Fruit fly (Drosophila melanogaster) whole organism, embryonic: ENCODE data around the gene nonC.

Experiments used
- CG10979 ChIP-seq: fragments of 200-800 bp; sonication (Bioruptor generic); optimal IDR thresholded peaks from 2 replicates; lab custom pipeline; 2018; ENCODE audit warnings: missing biosample characterization, mild to moderate bottlenecking, missing genetic modification characterization, moderate library complexity
- CG12391 ChIP-seq: fragments of 200-800 bp; sonication (Bioruptor generic); optimal IDR thresholded peaks from 3 replicates; lab custom pipeline; 2018; ENCODE audit warnings: missing biosample characterization, mild to moderate bottlenecking, missing genetic modification characterization, moderate library complexity
- CG13424 ChIP-seq: fragments of 200-800 bp; sonication (Bioruptor generic); optimal IDR thresholded peaks from 2 replicates; lab custom pipeline; 2019; ENCODE audit warnings: missing biosample characterization, mild to moderate bottlenecking, missing genetic modification characterization, moderate library complexity
- CG17359 ChIP-seq: fragments of 200-800 bp; sonication (Bioruptor generic); optimal IDR thresholded peaks from 3 replicates; lab custom pipeline; 2018; ENCODE audit warnings: missing biosample characterization, mild to moderate bottlenecking, missing genetic modification characterization, moderate library complexity
- CG17385 ChIP-seq: fragments of 200-800 bp; sonication (Bioruptor generic); optimal IDR thresholded peaks from 3 replicates; lab custom pipeline; 2018; ENCODE audit warnings: missing biosample characterization, mild to moderate bottlenecking, missing genetic modification characterization
- CG2202 ChIP-seq: fragments of 200-800 bp; sonication (Bioruptor generic); optimal IDR thresholded peaks from 2 replicates; lab custom pipeline; 2018; ENCODE audit warnings: missing biosample characterization, mild to moderate bottlenecking, missing genetic modification characterization
- CG2678 ChIP-seq: fragments of 200-800 bp; sonication (Bioruptor generic); optimal IDR thresholded peaks from 3 replicates; lab custom pipeline; 2019; ENCODE audit warnings: missing biosample characterization, mild to moderate bottlenecking, missing genetic modification characterization, moderate library complexity
- CG30431 ChIP-seq: fragments of 200-800 bp; sonication (Bioruptor generic); optimal IDR thresholded peaks from 2 replicates; lab custom pipeline; 2017; ENCODE audit warnings: missing biosample characterization, missing genetic modification characterization
- CG31441 ChIP-seq: fragments of 200-800 bp; sonication (Bioruptor generic); IDR thresholded peaks from 2 replicates; pipeline ENCODE4 v1.3.6; 2022; ENCODE audit warnings: missing biosample characterization, missing genetic modification characterization
- CG6813 ChIP-seq: fragments of 200-800 bp; sonication (Bioruptor generic); optimal IDR thresholded peaks from 2 replicates; lab custom pipeline; 2017; ENCODE audit warnings: missing biosample characterization, missing genetic modification characterization, mild to moderate bottlenecking, moderate library complexity, missing genetic modification reagents
- CG7271 ChIP-seq: fragments of 200-800 bp; sonication (Bioruptor generic); optimal IDR thresholded peaks from 2 replicates; lab custom pipeline; 2018; ENCODE audit warnings: missing biosample characterization, mild to moderate bottlenecking, missing genetic modification characterization, moderate library complexity
- CG8478 ChIP-seq: fragments of >200 bp; optimal IDR thresholded peaks from 2 replicates; lab custom pipeline; 2018
- CG8944 ChIP-seq: fragments of 200-800 bp; sonication (Bioruptor generic); optimal IDR thresholded peaks from 3 replicates; lab custom pipeline; 2016; ENCODE audit warnings: missing biosample characterization, missing genetic modification characterization
- CG9932 ChIP-seq: fragments of 200-800 bp; sonication (Bioruptor generic); IDR thresholded peaks from 2 replicates; pipeline ENCODE4 v1.3.6; 2022; ENCODE audit warnings: missing biosample characterization, missing genetic modification characterization
- Eip74EF ChIP-seq, 2 experiments: fragments of 200-800 bp in 1 of 2; fragments of >200 bp in 1 of 2; sonication (Bioruptor generic) in 1 of 2; optimal IDR thresholded peaks; 2 replicates each; lab custom pipeline; 2017 to 2019; ENCODE audit warnings: missing biosample characterization in 2 of 2, missing genetic modification characterization in 2 of 2, mild to moderate bottlenecking in 1 of 2, moderate library complexity in 1 of 2
- Hand ChIP-seq: fragments of 200-800 bp; sonication (Bioruptor generic); optimal IDR thresholded peaks from 2 replicates; lab custom pipeline; 2017; ENCODE audit warnings: mild to moderate bottlenecking, missing biosample characterization, missing genetic modification reagents, missing genetic modification characterization
- Hmr ChIP-seq: fragments of 200-800 bp; sonication (Bioruptor generic); optimal IDR thresholded peaks from 3 replicates; lab custom pipeline; 2017; ENCODE audit warnings: mild to moderate bottlenecking, missing biosample characterization, missing genetic modification reagents, missing genetic modification characterization
- Hr39 ChIP-seq: fragments of >200 bp; optimal IDR thresholded peaks from 2 replicates; lab custom pipeline; 2017
- Mad ChIP-seq: fragments of 200-800 bp; sonication (Bioruptor generic); optimal IDR thresholded peaks from 2 replicates; lab custom pipeline; 2016; ENCODE audit warnings: missing biosample characterization, missing genetic modification characterization
- Myb ChIP-seq: fragments of 200-800 bp; sonication (Bioruptor generic); optimal IDR thresholded peaks from 2 replicates; lab custom pipeline; 2016; ENCODE audit warnings: missing biosample characterization, missing genetic modification characterization
- NC2β ChIP-seq: fragments of 200-800 bp; sonication (Bioruptor generic); optimal IDR thresholded peaks from 2 replicates; lab custom pipeline; 2016; ENCODE audit warnings: missing biosample characterization, missing genetic modification characterization
- NK7.1 ChIP-seq: fragments of 200-800 bp; sonication (Bioruptor generic); optimal IDR thresholded peaks from 3 replicates; lab custom pipeline; 2016; ENCODE audit warnings: missing biosample characterization, missing genetic modification characterization
- PHDP ChIP-seq: fragments of 200-800 bp; sonication (Bioruptor generic); optimal IDR thresholded peaks from 3 replicates; lab custom pipeline; 2018; ENCODE audit warnings: missing biosample characterization, mild to moderate bottlenecking, missing genetic modification characterization, moderate library complexity
- Xbp1 ChIP-seq: fragments of 200-800 bp; sonication (Bioruptor generic); optimal IDR thresholded peaks from 3 replicates; lab custom pipeline; 2016; ENCODE audit warnings: missing biosample characterization, mild to moderate bottlenecking, missing genetic modification characterization
- ap ChIP-seq: fragments of 200-800 bp; sonication (Bioruptor generic); IDR thresholded peaks from 2 replicates; pipeline ENCODE4 v1.3.6; 2022; ENCODE audit warnings: missing biosample characterization, missing genetic modification characterization
- bigmax ChIP-seq: fragments of 200-800 bp; sonication (Bioruptor generic); optimal IDR thresholded peaks from 2 replicates; lab custom pipeline; 2018; ENCODE audit warnings: missing biosample characterization, mild to moderate bottlenecking, missing genetic modification characterization
- danr ChIP-seq: fragments of 200-800 bp; sonication (Bioruptor generic); IDR thresholded peaks from 2 replicates; pipeline ENCODE4 v1.3.6; 2022; ENCODE audit warnings: missing biosample characterization, missing genetic modification characterization
- dmrt99B ChIP-seq: fragments of 200-800 bp; sonication (Bioruptor generic); optimal IDR thresholded peaks from 2 replicates; lab custom pipeline; 2018; ENCODE audit warnings: missing biosample characterization, mild to moderate bottlenecking, missing genetic modification characterization, moderate library complexity
- fd64A ChIP-seq: fragments of 200-800 bp; sonication (Bioruptor generic); optimal IDR thresholded peaks from 3 replicates; lab custom pipeline; 2018; ENCODE audit warnings: missing biosample characterization, mild to moderate bottlenecking, missing genetic modification characterization
- ftz-f1 ChIP-seq: fragments of 200-800 bp; sonication (Bioruptor generic); optimal IDR thresholded peaks from 2 replicates; lab custom pipeline; 2016; ENCODE audit warnings: missing biosample characterization, missing genetic modification characterization
- fu2 ChIP-seq: fragments of 200-800 bp; sonication (Bioruptor generic); optimal IDR thresholded peaks from 2 replicates; lab custom pipeline; 2016; ENCODE audit warnings: missing biosample characterization, missing genetic modification characterization
- gcm2 ChIP-seq: fragments of 200-800 bp; sonication (Bioruptor generic); optimal IDR thresholded peaks from 2 replicates; lab custom pipeline; 2016; ENCODE audit warnings: missing biosample characterization, missing genetic modification characterization
- gem ChIP-seq: fragments of 200-800 bp; sonication (Bioruptor generic); optimal IDR thresholded peaks from 2 replicates; lab custom pipeline; 2019; ENCODE audit warnings: missing biosample characterization, mild to moderate bottlenecking, missing genetic modification characterization, moderate library complexity
- gt ChIP-seq: fragments of 200-800 bp; sonication (Bioruptor generic); IDR thresholded peaks from 2 replicates; pipeline ENCODE4 v1.3.6; 2022; ENCODE audit warnings: missing biosample characterization, missing genetic modification characterization
- hb ChIP-seq: fragments of 200-800 bp; sonication (Bioruptor generic); IDR thresholded peaks from 3 replicates; pipeline ENCODE4 v1.3.6; 2022; ENCODE audit warnings: missing biosample characterization, missing genetic modification characterization; ENCODE audit not compliant: partially characterized antibody
- jumu ChIP-seq: fragments of 200-800 bp; sonication (Bioruptor generic); optimal IDR thresholded peaks from 3 replicates; lab custom pipeline; 2016; ENCODE audit warnings: missing biosample characterization, missing genetic modification characterization
- knrl ChIP-seq: fragments of 200-800 bp; sonication (Bioruptor generic); IDR thresholded peaks from 3 replicates; pipeline ENCODE4 v1.3.6; 2022; ENCODE audit warnings: missing biosample characterization, missing genetic modification characterization; ENCODE audit not compliant: partially characterized antibody
- lab ChIP-seq: fragments of 200-800 bp; sonication (Bioruptor generic); optimal IDR thresholded peaks from 3 replicates; lab custom pipeline; 2017; ENCODE audit warnings: missing biosample characterization, missing genetic modification characterization, mild to moderate bottlenecking, moderate library complexity, missing genetic modification reagents
- p53 ChIP-seq: fragments of 200-800 bp; sonication (Bioruptor generic); optimal IDR thresholded peaks from 2 replicates; lab custom pipeline; 2016; ENCODE audit warnings: missing biosample characterization, missing genetic modification characterization
- pan ChIP-seq, 4 experiments: fragments of >200 bp in 3 of 4; fragments of 200-800 bp in 1 of 4; sonication (Bioruptor generic) in 1 of 4; optimal IDR thresholded peaks in 3 of 4; IDR thresholded peaks in 1 of 4; 2 replicates each; pipeline versions ENCODE4 v1.3.6 to Lab custom; 2017 to 2022; ENCODE audit warnings: missing biosample characterization in 2 of 4, missing genetic modification characterization in 2 of 4, mixed read lengths in 1 of 4
- pfk ChIP-seq: fragments of 200-800 bp; sonication (Bioruptor generic); optimal IDR thresholded peaks from 2 replicates; lab custom pipeline; 2018; ENCODE audit warnings: missing biosample characterization, mild to moderate bottlenecking, missing genetic modification characterization, moderate library complexity
- pita ChIP-seq: fragments of 200-800 bp; sonication (Bioruptor generic); optimal IDR thresholded peaks from 2 replicates; lab custom pipeline; 2017; ENCODE audit warnings: missing biosample characterization, mild to moderate bottlenecking, missing genetic modification characterization
- sima ChIP-seq: fragments of 200-800 bp; sonication (Bioruptor generic); optimal IDR thresholded peaks from 2 replicates; lab custom pipeline; 2016; ENCODE audit warnings: missing biosample characterization, missing genetic modification characterization
- tll ChIP-seq, 2 experiments: fragments of 200-800 bp in 1 of 2; fragments of >200 bp in 1 of 2; sonication (Bioruptor generic) in 1 of 2; optimal IDR thresholded peaks; 2 replicates each; lab custom pipeline; 2017 to 2019; ENCODE audit warnings: missing biosample characterization in 2 of 2, missing genetic modification characterization in 2 of 2, mild to moderate bottlenecking in 1 of 2, moderate library complexity in 1 of 2
- toy ChIP-seq: fragments of 200-800 bp; sonication (Bioruptor generic); IDR thresholded peaks from 2 replicates; pipeline ENCODE4 v1.3.6; 2022; ENCODE audit warnings: missing biosample characterization, missing genetic modification characterization
- ttk ChIP-seq: fragments of 200-800 bp; sonication (Bioruptor generic); IDR thresholded peaks from 2 replicates; pipeline ENCODE4 v2.1.2; 2022; ENCODE audit warnings: missing biosample characterization, missing genetic modification characterization
- usp ChIP-seq: fragments of >200 bp; optimal IDR thresholded peaks from 2 replicates; lab custom pipeline; 2017; ENCODE audit warnings: missing biosample characterization, missing genetic modification characterization
- zen ChIP-seq: fragments of 200-800 bp; sonication (Bioruptor generic); optimal IDR thresholded peaks from 3 replicates; lab custom pipeline; 2018; ENCODE audit warnings: missing biosample characterization, mild to moderate bottlenecking, missing genetic modification characterization, moderate library complexity
- zen2 ChIP-seq: fragments of 200-800 bp; sonication (Bioruptor generic); IDR thresholded peaks from 3 replicates; pipeline ENCODE4 v1.3.6; 2022; ENCODE audit warnings: missing biosample characterization, missing genetic modification characterization; ENCODE audit not compliant: partially characterized antibody

Gene nonC

dm6 chrX:6856332-6856995 is 32.2 kb downstream of the nonC start (continued):
- TF ChIP-seq pita (GFP tag; lab: Kevin White, UChicago): no peak
- no peak for TF ChIP-seq ftz-f1
- peak; percentile 82 for TF ChIP-seq Hmr (GFP tag; lab: Kevin White, UChicago)
- no peak for TF ChIP-seq Myb (GFP tag; lab: Kevin White, UChicago)
- TF ChIP-seq tll (GFP tag; optimal IDR thresholded peaks at IDR 0.05; lab: Kevin White, UChicago): no peak
- TF ChIP-seq pan (optimal IDR thresholded peaks at IDR 0.05; lab: Kevin White, UChicago): no peak
- TF ChIP-seq pan (GFP tag; optimal IDR thresholded peaks at IDR 0.05 in 1 of 2, IDR thresholded peaks at IDR 0.05 in 1 of 2): peak in 1 of 2 experiments; percentile 82
- TF ChIP-seq ttk (GFP tag; lab: Robert Waterston, UW): peak; percentile 73
- TF ChIP-seq pfk (GFP tag; lab: Kevin White, UChicago): no peak
- TF ChIP-seq CG30431 (GFP tag; lab: Kevin White, UChicago): peak; percentile 46
- TF ChIP-seq p53 (GFP tag; lab: Kevin White, UChicago): no peak
- peak in 1 of 2 experiments; percentile 31 for TF ChIP-seq Eip74EF (GFP tag; optimal IDR thresholded peaks at IDR 0.05; lab: Kevin White, UChicago)
- TF ChIP-seq ap (GFP tag; lab: Robert Waterston, UW): peak; percentile 76
- TF ChIP-seq usp: no peak
- TF ChIP-seq Hr39 (lab: Kevin White, UChicago): no peak
- no peak for TF ChIP-seq CG2202 (tag; lab: Kevin White, UChicago)
- TF ChIP-seq bigmax: no peak
- TF ChIP-seq Hand (GFP tag; lab: Kevin White, UChicago): no peak
- TF ChIP-seq CG31441 (GFP tag; lab: Robert Waterston, UW): peak; percentile 71
- TF ChIP-seq zen (tag; lab: Kevin White, UChicago): peak; percentile 33
- peak; percentile 88 for TF ChIP-seq gem (tag; lab: Kevin White, UChicago)
- peak; percentile 82 for TF ChIP-seq CG17359 (tag; lab: Kevin White, UChicago)
- TF ChIP-seq gt (GFP tag; lab: Robert Waterston, UW): no peak
- peak; percentile 85 for TF ChIP-seq dmrt99B (tag; lab: Kevin White, UChicago)
- TF ChIP-seq CG9932: peak; percentile 67
- TF ChIP-seq CG8478 (lab: Kevin White, UChicago): no peak
- TF ChIP-seq fd64A (GFP tag; lab: Kevin White, UChicago): no peak
- peak; percentile 75 for TF ChIP-seq CG13424 (tag; lab: Kevin White, UChicago)
- no peak for TF ChIP-seq danr (GFP tag; lab: Robert Waterston, UW)
- TF ChIP-seq toy (GFP tag; lab: Robert Waterston, UW): no peak
- TF ChIP-seq NC2β (GFP tag; lab: Kevin White, UChicago): no peak
- peak; percentile 82 for TF ChIP-seq lab (GFP tag; lab: Kevin White, UChicago)
- no peak for TF ChIP-seq CG8944 (GFP tag; lab: Kevin White, UChicago)
- TF ChIP-seq knrl (GFP tag; lab: Robert Waterston, UW): no peak
- no peak for TF ChIP-seq zen2
- peak; percentile 66 for TF ChIP-seq CG10979 (tag; lab: Kevin White, UChicago)
- no peak for TF ChIP-seq Mad (GFP tag; lab: Kevin White, UChicago)
- TF ChIP-seq hb: no peak
- peak; percentile 76 for TF ChIP-seq CG17385 (GFP tag; lab: Kevin White, UChicago)
- TF ChIP-seq jumu (GFP tag; lab: Kevin White, UChicago): no peak
- TF ChIP-seq sima: no peak
- no peak for TF ChIP-seq gcm2 (GFP tag; lab: Kevin White, UChicago)
- TF ChIP-seq fu2: peak; percentile 7
- peak; percentile 76 for TF ChIP-seq CG6813 (GFP tag; lab: Kevin White, UChicago)
- TF ChIP-seq NK7.1: no peak
- peak; percentile 68 for TF ChIP-seq CG12391 (tag; lab: Kevin White, UChicago)
- no peak for TF ChIP-seq CG7271
- peak; percentile 85 for TF ChIP-seq CG2678 (tag; lab: Kevin White, UChicago)
- TF ChIP-seq PHDP (tag; lab: Kevin White, UChicago): peak; percentile 72
- peak; percentile 68 for TF ChIP-seq Xbp1 (GFP tag; lab: Kevin White, UChicago)
